Fruit fly (Drosophila melanogaster): ENCODE measurements around the gene dmt.

dmt gene

DNA sequence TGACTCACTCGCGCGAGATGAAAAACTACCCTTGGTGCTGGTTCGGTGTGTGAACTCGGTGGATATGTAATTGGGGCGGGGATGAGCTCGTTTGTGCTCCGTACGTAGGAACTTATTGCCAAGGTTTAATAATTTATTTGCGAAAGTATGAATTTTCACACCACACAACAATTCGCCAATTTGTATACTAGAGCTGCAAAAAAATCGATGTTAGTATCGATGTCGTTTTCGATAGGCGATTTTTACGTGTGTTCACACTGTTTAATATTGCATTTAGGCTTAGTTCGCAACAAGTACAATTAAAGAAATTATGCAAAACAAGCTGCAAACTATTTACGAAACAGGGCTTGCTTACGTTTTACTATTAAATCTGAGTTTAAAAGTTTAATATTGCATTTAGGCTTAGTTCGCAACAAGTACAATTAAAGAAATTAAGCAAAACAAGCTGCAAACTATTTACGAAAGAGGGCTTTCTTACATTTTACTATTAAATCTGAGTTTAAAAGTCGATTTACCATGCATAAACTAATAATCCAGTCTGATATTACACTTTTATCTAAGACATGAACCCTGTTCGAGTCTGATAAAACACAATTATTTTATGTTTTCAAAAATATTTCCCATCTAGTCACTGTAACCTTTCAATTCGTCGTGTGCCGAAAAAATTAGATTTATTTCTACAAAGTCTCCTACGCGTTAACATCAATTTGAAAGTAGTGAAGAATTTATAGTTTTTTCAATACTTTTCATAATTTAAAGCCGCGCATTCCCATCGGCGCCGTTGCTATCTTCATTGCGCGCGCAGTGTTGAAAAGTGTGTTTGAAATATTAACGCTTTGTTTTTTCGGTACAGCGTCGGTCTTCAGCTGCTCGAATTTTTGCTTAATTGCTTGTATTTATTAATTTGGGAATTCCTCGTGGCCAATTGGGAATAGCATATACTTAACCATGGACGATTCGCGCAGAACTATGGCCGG lies 52.3 kb downstream of the dmt start, which contains the start of the genes Snap24 and CG8478 (continued):
- TF ChIP-seq unc-4 (GFP tag; IDR thresholded peaks at IDR 0.05; ENCODE audit: partially characterized antibody) (peak; percentile 74), kay (GFP tag; optimal IDR thresholded peaks at IDR 0.05) (peak; percentile 85), CG2889 (GFP tag; IDR thresholded peaks at IDR 0.05) (no peak), corto (GFP tag; optimal IDR thresholded peaks at IDR 0.05) (no peak), grau (tag; optimal IDR thresholded peaks at IDR 0.05) (peak; percentile 0), pnt (GFP tag; optimal IDR thresholded peaks at IDR 0.05) (no peak), nerfin-1 (tag; optimal IDR thresholded peaks at IDR 0.05) (no peak), Fer3 (tag; optimal IDR thresholded peaks at IDR 0.05) (no peak), mam (GFP tag; optimal IDR thresholded peaks at IDR 0.05) (peak; percentile 2), lov (optimal IDR thresholded peaks at IDR 0.05) (no peak), lov (GFP tag; IDR thresholded peaks at IDR 0.05) (no peak), gcm2 (GFP tag; optimal IDR thresholded peaks at IDR 0.05) (no peak), CG8388 (GFP tag; optimal IDR thresholded peaks at IDR 0.05) (no peak), jumu (GFP tag; optimal IDR thresholded peaks at IDR 0.05) (no peak), CG6854 (GFP tag; optimal IDR thresholded peaks at IDR 0.05) (no peak), CG11093 (GFP tag; IDR thresholded peaks at IDR 0.05) (no peak), unpg (GFP tag; optimal IDR thresholded peaks at IDR 0.05) (no peak), mld (GFP tag; IDR thresholded peaks at IDR 0.05; ENCODE audit: partially characterized antibody) (peak; percentile 56; the same call in 2 of the 3 replicates), CG9932 (GFP tag; IDR thresholded peaks at IDR 0.05) (peak; percentile 50), lilli (GFP tag; optimal IDR thresholded peaks at IDR 0.05) (peak; percentile 30), CG18619 (GFP tag; optimal IDR thresholded peaks at IDR 0.05) (no peak), BEAF-32 (GFP tag; optimal IDR thresholded peaks at IDR 0.05) (peak; percentile 86), Elba2 (GFP tag; optimal IDR thresholded peaks at IDR 0.05) (peak; percentile 87), chn (GFP tag; optimal IDR thresholded peaks at IDR 0.05) (no peak), CG17802 (tag; optimal IDR thresholded peaks at IDR 0.05) (peak; percentile 92), CoRest (tag; optimal IDR thresholded peaks at IDR 0.05) (peak; percentile 15), Myb (GFP tag; optimal IDR thresholded peaks at IDR 0.05) (peak; percentile 75), Med (GFP tag) (peak; percentile 70), CG17186 (GFP tag; optimal IDR thresholded peaks at IDR 0.05) (no peak), dimm (GFP tag; IDR thresholded peaks at IDR 0.05) (no peak), CG17361 (GFP tag; IDR thresholded peaks at IDR 0.05) (peak; percentile 43; the same call in 1 of the 3 replicates), CG9797 (GFP tag; optimal IDR thresholded peaks at IDR 0.05) (peak; percentile 2), CG16813 (GFP tag; IDR thresholded peaks at IDR 0.05; ENCODE audit: partially characterized antibody) (peak; percentile 81), row (GFP tag; IDR thresholded peaks at IDR 0.05) (peak; percentile 70), CG8944 (GFP tag; optimal IDR thresholded peaks at IDR 0.05) (no peak), HmgZ (tag; optimal IDR thresholded peaks at IDR 0.05) (no peak), CG34224 (GFP tag; IDR thresholded peaks at IDR 0.05; ENCODE audit: partially characterized antibody) (peak; percentile 79), CG2712 (tag; optimal IDR thresholded peaks at IDR 0.05) (peak; percentile 6), CG31224 (GFP tag; IDR thresholded peaks at IDR 0.05) (no peak), tll (GFP tag; optimal IDR thresholded peaks at IDR 0.05) (no peak), inv (GFP tag; IDR thresholded peaks at IDR 0.05; ENCODE audit: partially characterized antibody) (peak; percentile 72)
